Worm (Caenorhabditis elegans) whole organism, early embryonic: ENCODE measurements around the gene M05D6.5.

ENCODE experiments used
- F13C5.2 ChIP-seq: sonication (generic microtip); optimal IDR thresholded peaks from 2 replicates; lab custom pipeline; 2017; ENCODE audit warnings: mild to moderate bottlenecking, missing genetic modification characterization, inconsistent platforms, missing compliant biosample characterization
- ceh-36 ChIP-seq: sonication (generic microtip); optimal IDR thresholded peaks from 2 replicates; lab custom pipeline; 2016; ENCODE audit warnings: missing genetic modification characterization, inconsistent platforms, missing compliant biosample characterization

- no peak for TF ChIP-seq F13C5.2
- TF ChIP-seq ceh-36 (tag; lab: Kevin White, UChicago): no peak
These were observed 10.9 kb downstream of the M05D6.5 start, which contains the start of gene M05D6.8 for ce11 chrII:8471139-8471538.
